Fruit fly (Drosophila melanogaster) whole organism, embryonic: ENCODE measurements around the gene CG11437.
A peak's percentile ranks its signal among the peaks of the same experiment; 100 is the strongest.

Experiments used
- ATbp ChIP-seq: fragments of 200-800 bp; sonication (Bioruptor generic); optimal IDR thresholded peaks from 2 replicates; lab custom pipeline; 2017; ENCODE audit warnings: missing biosample characterization, mild to moderate bottlenecking, missing genetic modification characterization, missing genetic modification reagents
- B-H1 ChIP-seq: fragments of 200-800 bp; sonication (Bioruptor generic); IDR thresholded peaks from 3 replicates; pipeline ENCODE4 v1.3.6; 2022; ENCODE audit warnings: missing biosample characterization, missing genetic modification characterization
- BtbVII ChIP-seq: fragments of 200-800 bp; sonication (Bioruptor generic); optimal IDR thresholded peaks from 3 replicates; lab custom pipeline; 2017; ENCODE audit warnings: missing biosample characterization, mild to moderate bottlenecking, missing genetic modification characterization
- CG10431 ChIP-seq: fragments of 200-800 bp; sonication (Bioruptor generic); optimal IDR thresholded peaks from 3 replicates; lab custom pipeline; 2018; ENCODE audit warnings: missing biosample characterization, mild to moderate bottlenecking, missing genetic modification characterization
- CG11398 ChIP-seq: fragments of 200-800 bp; sonication (Bioruptor generic); optimal IDR thresholded peaks from 2 replicates; lab custom pipeline; 2016; ENCODE audit warnings: missing biosample characterization, missing genetic modification characterization
- CG11504 ChIP-seq: fragments of 200-800 bp; sonication (Bioruptor generic); optimal IDR thresholded peaks from 3 replicates; lab custom pipeline; 2019; ENCODE audit warnings: missing biosample characterization, mild to moderate bottlenecking, missing genetic modification characterization, moderate library complexity
- CG11696 ChIP-seq: fragments of 200-800 bp; sonication (Bioruptor generic); IDR thresholded peaks from 2 replicates; pipeline ENCODE4 v1.3.6; 2022; ENCODE audit warnings: missing biosample characterization, missing genetic modification characterization
- CG12219 ChIP-seq: fragments of 200-800 bp; sonication (Bioruptor generic); optimal IDR thresholded peaks from 3 replicates; lab custom pipeline; 2018; ENCODE audit warnings: missing biosample characterization, mild to moderate bottlenecking, missing genetic modification characterization
- CG12744 ChIP-seq: fragments of 200-800 bp; sonication (Bioruptor generic); optimal IDR thresholded peaks from 2 replicates; lab custom pipeline; 2016; ENCODE audit warnings: missing biosample characterization, missing genetic modification characterization
- CG1602 ChIP-seq: fragments of 200-800 bp; sonication (Bioruptor generic); optimal IDR thresholded peaks from 3 replicates; lab custom pipeline; 2016; ENCODE audit warnings: missing biosample characterization, missing genetic modification characterization
- CG1603 ChIP-seq: fragments of 200-800 bp; sonication (Bioruptor generic); optimal IDR thresholded peaks from 2 replicates; lab custom pipeline; 2019; ENCODE audit warnings: missing biosample characterization, mild to moderate bottlenecking, missing genetic modification characterization, moderate library complexity
- CG18599 ChIP-seq: fragments of 200-800 bp; sonication (Bioruptor generic); optimal IDR thresholded peaks from 3 replicates; lab custom pipeline; 2017; ENCODE audit warnings: missing biosample characterization, missing genetic modification characterization, mild to moderate bottlenecking, moderate library complexity, missing genetic modification reagents
- CG18619 ChIP-seq: fragments of 200-800 bp; sonication (Bioruptor generic); optimal IDR thresholded peaks from 3 replicates; lab custom pipeline; 2017; ENCODE audit warnings: missing biosample characterization, mild to moderate bottlenecking, missing genetic modification characterization
- CG31365 ChIP-seq: fragments of 200-800 bp; sonication (Bioruptor generic); optimal IDR thresholded peaks from 2 replicates; lab custom pipeline; 2018; ENCODE audit warnings: missing biosample characterization, mild to moderate bottlenecking, missing genetic modification characterization
- CG31388 ChIP-seq: fragments of 200-800 bp; sonication (Bioruptor generic); optimal IDR thresholded peaks from 2 replicates; lab custom pipeline; 2016; ENCODE audit warnings: missing biosample characterization, missing genetic modification characterization
- CG3163 ChIP-seq: fragments of 200-800 bp; sonication (Bioruptor generic); optimal IDR thresholded peaks from 3 replicates; lab custom pipeline; 2016; ENCODE audit warnings: missing biosample characterization, missing genetic modification characterization
- CG34224 ChIP-seq: fragments of 200-800 bp; sonication (Bioruptor generic); IDR thresholded peaks from 3 replicates; pipeline ENCODE4 v1.3.6; 2022; ENCODE audit warnings: missing biosample characterization, missing genetic modification characterization; ENCODE audit not compliant: partially characterized antibody
- CG5953 ChIP-seq: fragments of 200-800 bp; sonication (Bioruptor generic); IDR thresholded peaks from 2 replicates; pipeline ENCODE4 v1.3.6; 2022; ENCODE audit warnings: missing biosample characterization, missing genetic modification characterization
- CG6854 ChIP-seq: fragments of 200-800 bp; sonication (Bioruptor generic); optimal IDR thresholded peaks from 3 replicates; lab custom pipeline; 2017; ENCODE audit warnings: missing biosample characterization, mild to moderate bottlenecking, missing genetic modification characterization
- CG7556 ChIP-seq: fragments of 200-800 bp; sonication (Bioruptor generic); optimal IDR thresholded peaks from 2 replicates; lab custom pipeline; 2017; ENCODE audit warnings: missing biosample characterization, mild to moderate bottlenecking, missing genetic modification characterization
- CG7928 ChIP-seq: fragments of 200-800 bp; sonication (Bioruptor generic); optimal IDR thresholded peaks from 2 replicates; lab custom pipeline; 2017; ENCODE audit warnings: missing biosample characterization, mild to moderate bottlenecking, missing genetic modification characterization
- CG8290 ChIP-seq, 3 experiments: fragments of 200-800 bp; sonication (Bioruptor generic); optimal IDR thresholded peaks; 2 replicates each; lab custom pipeline; 2016 to 2019; ENCODE audit warnings: missing biosample characterization in 3 of 3, missing genetic modification characterization in 3 of 3, mild to moderate bottlenecking in 2 of 3, moderate library complexity in 1 of 3
- CG9932 ChIP-seq: fragments of 200-800 bp; sonication (Bioruptor generic); IDR thresholded peaks from 2 replicates; pipeline ENCODE4 v1.3.6; 2022; ENCODE audit warnings: missing biosample characterization, missing genetic modification characterization
- CrebB ChIP-seq: fragments of 200-800 bp; sonication (Bioruptor generic); optimal IDR thresholded peaks from 3 replicates; lab custom pipeline; 2018; ENCODE audit warnings: missing biosample characterization, mild to moderate bottlenecking, missing genetic modification characterization
- MTF-1 ChIP-seq: fragments of 200-800 bp; sonication (Bioruptor generic); optimal IDR thresholded peaks from 2 replicates; lab custom pipeline; 2018; ENCODE audit warnings: missing biosample characterization, mild to moderate bottlenecking, missing genetic modification characterization, borderline replicate concordance
- NFAT ChIP-seq: fragments of 200-800 bp; sonication (Bioruptor generic); IDR thresholded peaks from 2 replicates; pipeline ENCODE4 v1.3.6; 2022; ENCODE audit warnings: missing biosample characterization, missing genetic modification characterization
- Oli ChIP-seq: fragments of 200-800 bp; sonication (Bioruptor generic); optimal IDR thresholded peaks from 2 replicates; lab custom pipeline; 2018; ENCODE audit warnings: missing biosample characterization, mild to moderate bottlenecking, missing genetic modification characterization, moderate library complexity
- Sox102F ChIP-seq: fragments of 200-800 bp; sonication (Bioruptor generic); optimal IDR thresholded peaks from 2 replicates; lab custom pipeline; 2018; ENCODE audit warnings: missing biosample characterization, mild to moderate bottlenecking, missing genetic modification characterization, moderate library complexity
- aop ChIP-seq: fragments of 200-800 bp; sonication (Bioruptor generic); IDR thresholded peaks from 2 replicates; pipeline ENCODE4 v1.3.6; 2022; ENCODE audit warnings: missing biosample characterization, missing genetic modification characterization
- bsh ChIP-seq, 2 experiments: fragments of 200-800 bp; sonication (Bioruptor generic); optimal IDR thresholded peaks; 2 replicates each; lab custom pipeline; 2017 to 2018; ENCODE audit warnings: mild to moderate bottlenecking in 2 of 2, missing biosample characterization in 2 of 2, missing genetic modification characterization in 2 of 2, moderate library complexity in 1 of 2
- caup ChIP-seq: fragments of 200-800 bp; sonication (Bioruptor generic); optimal IDR thresholded peaks from 3 replicates; lab custom pipeline; 2017; ENCODE audit warnings: missing biosample characterization, mild to moderate bottlenecking, missing genetic modification characterization, moderate library complexity; ENCODE audit not compliant: severe bottlenecking
- dimm ChIP-seq: fragments of 200-800 bp; sonication (Bioruptor generic); IDR thresholded peaks from 2 replicates; pipeline ENCODE4 v1.3.6; 2022; ENCODE audit warnings: missing biosample characterization, missing genetic modification characterization
- ems ChIP-seq: fragments of 200-800 bp; sonication (Bioruptor generic); optimal IDR thresholded peaks from 3 replicates; lab custom pipeline; 2016; ENCODE audit warnings: missing biosample characterization, missing genetic modification characterization
- ewg ChIP-seq: fragments of 200-800 bp; sonication (Bioruptor generic); optimal IDR thresholded peaks from 3 replicates; lab custom pipeline; 2017; ENCODE audit warnings: mild to moderate bottlenecking, missing biosample characterization, missing genetic modification reagents, missing genetic modification characterization
- exex ChIP-seq: fragments of 200-800 bp; sonication (Bioruptor generic); optimal IDR thresholded peaks from 4 replicates; lab custom pipeline; 2018; ENCODE audit warnings: missing biosample characterization, mild to moderate bottlenecking, missing genetic modification characterization, moderate library complexity
- eyg ChIP-seq: fragments of 200-800 bp; sonication (Bioruptor generic); optimal IDR thresholded peaks from 3 replicates; lab custom pipeline; 2016; ENCODE audit warnings: missing biosample characterization, missing genetic modification characterization
- ind ChIP-seq: fragments of 200-800 bp; sonication (Bioruptor generic); optimal IDR thresholded peaks from 3 replicates; lab custom pipeline; 2016; ENCODE audit warnings: missing biosample characterization, missing genetic modification characterization
- inv ChIP-seq: fragments of 200-800 bp; sonication (Bioruptor generic); IDR thresholded peaks from 2 replicates; pipeline ENCODE4 v1.3.6; 2022; ENCODE audit warnings: missing biosample characterization, missing genetic modification characterization; ENCODE audit not compliant: partially characterized antibody
- lilli ChIP-seq: fragments of 200-800 bp; sonication (Bioruptor generic); optimal IDR thresholded peaks from 3 replicates; lab custom pipeline; 2016; ENCODE audit warnings: missing biosample characterization, missing genetic modification characterization
- mirr ChIP-seq: fragments of 200-800 bp; sonication (Bioruptor generic); optimal IDR thresholded peaks from 3 replicates; lab custom pipeline; 2018; ENCODE audit warnings: missing biosample characterization, mild to moderate bottlenecking, missing genetic modification characterization
- otp ChIP-seq: fragments of 200-800 bp; sonication (Bioruptor generic); IDR thresholded peaks from 3 replicates; pipeline ENCODE4, ENCODE4 v1.3.6; 2022; ENCODE audit warnings: missing biosample characterization, missing genetic modification characterization
- psq ChIP-seq: fragments of 200-800 bp; sonication (Bioruptor generic); optimal IDR thresholded peaks from 2 replicates; lab custom pipeline; 2017; ENCODE audit warnings: missing biosample characterization, missing genetic modification characterization
- ro ChIP-seq: fragments of 200-800 bp; sonication (Bioruptor generic); IDR thresholded peaks from 2 replicates; pipeline ENCODE4 v1.3.6; 2022; ENCODE audit warnings: missing biosample characterization, missing genetic modification characterization
- sd ChIP-seq: fragments of 200-800 bp; sonication (Bioruptor generic); optimal IDR thresholded peaks from 3 replicates; lab custom pipeline; 2018; ENCODE audit warnings: missing biosample characterization, mild to moderate bottlenecking, missing genetic modification characterization, moderate library complexity
- sob ChIP-seq: fragments of 200-800 bp; sonication (Bioruptor generic); IDR thresholded peaks from 2 replicates; pipeline ENCODE4 v1.3.6; 2022; ENCODE audit warnings: missing biosample characterization, missing genetic modification characterization
- ssp ChIP-seq: fragments of 200-800 bp; sonication (Bioruptor generic); IDR thresholded peaks from 2 replicates; pipeline ENCODE4 v1.3.6; 2022; ENCODE audit warnings: missing biosample characterization, missing genetic modification characterization
- stwl ChIP-seq: fragments of 200-800 bp; sonication (Bioruptor generic); optimal IDR thresholded peaks from 3 replicates; lab custom pipeline; 2018; ENCODE audit warnings: missing biosample characterization, mild to moderate bottlenecking, missing genetic modification characterization, moderate library complexity
- sug ChIP-seq: fragments of 200-800 bp; optimal IDR thresholded peaks from 2 replicates; lab custom pipeline; 2019; ENCODE audit warnings: missing biosample characterization, mild to moderate bottlenecking, missing genetic modification characterization, moderate library complexity
- toy ChIP-seq: fragments of 200-800 bp; sonication (Bioruptor generic); IDR thresholded peaks from 2 replicates; pipeline ENCODE4 v1.3.6; 2022; ENCODE audit warnings: missing biosample characterization, missing genetic modification characterization

CG11437 gene

dm6 chr3L:22471586-22472291, 3.1 kb downstream of the CG11437 start (continued):
- TF ChIP-seq lilli (GFP tag; lab: Kevin White, UChicago) (no peak), inv (GFP tag; lab: Robert Waterston, UW) (no peak), ro (no peak), otp (GFP tag; lab: Robert Waterston, UW) (no peak), ewg (GFP tag; lab: Kevin White, UChicago) (no peak), bsh (GFP tag; optimal IDR thresholded peaks at IDR 0.05; lab: Kevin White, UChicago) (peak in 1 of 2 experiments; percentile 34), CG11504 (peak; percentile 71), CG7556 (GFP tag; lab: Kevin White, UChicago) (peak; percentile 16), CG8290 (GFP tag; optimal IDR thresholded peaks at IDR 0.05; lab: Kevin White, UChicago) (no peak), CG8290 (tag; optimal IDR thresholded peaks at IDR 0.05; lab: Kevin White, UChicago) (no peak), NFAT (0 out of 2 replicates have a peak, but pooled peaks have one; percentile 40), CG3163 (GFP tag; lab: Kevin White, UChicago) (no peak), CG5953 (GFP tag; lab: Robert Waterston, UW) (no peak), aop (no peak), ind (no peak), stwl (tag; lab: Kevin White, UChicago) (no peak), CG1603 (tag; lab: Kevin White, UChicago) (no peak), sob (peak; percentile 73), CG9932 (GFP tag; lab: Robert Waterston, UW) (peak; percentile 71), CG10431 (no peak), exex (tag; lab: Kevin White, UChicago) (peak; percentile 92), toy (GFP tag; lab: Robert Waterston, UW) (no peak), MTF-1 (GFP tag; lab: Kevin White, UChicago) (no peak), CG12219 (no peak), CG34224 (GFP tag; lab: Robert Waterston, UW) (no peak), B-H1 (peak; percentile 26; the same call in 2 of the 3 replicates), CG11398 (GFP tag; lab: Kevin White, UChicago) (no peak), caup (peak; percentile 78), CG12744 (no peak), dimm (GFP tag; lab: Robert Waterston, UW) (no peak), BtbVII (GFP tag; lab: Kevin White, UChicago) (peak; percentile 61), psq (no peak), CG1602 (GFP tag; lab: Kevin White, UChicago) (no peak), ssp (GFP tag; lab: Robert Waterston, UW) (0 out of 2 replicates have a peak, but pooled peaks have one; percentile 14), eyg (GFP tag; lab: Kevin White, UChicago) (no peak), CG6854 (GFP tag; lab: Kevin White, UChicago) (peak; percentile 45), CG31388 (GFP tag; lab: Kevin White, UChicago) (no peak), CG18619 (peak; percentile 67), CG7928 (GFP tag; lab: Kevin White, UChicago) (peak; percentile 1), ATbp (peak; percentile 12), mirr (GFP tag; lab: Kevin White, UChicago) (peak; percentile 36), CG18599 (GFP tag; lab: Kevin White, UChicago) (peak; percentile 82), sug (tag; lab: Kevin White, UChicago) (peak; percentile 92), CG11696 (GFP tag; lab: Robert Waterston, UW) (no peak), ems (no peak), sd (peak; percentile 29), Sox102F (GFP tag; lab: Kevin White, UChicago) (peak; percentile 53), Oli (tag; lab: Kevin White, UChicago) (peak; percentile 45), CrebB (no peak), CG31365 (tag; lab: Kevin White, UChicago) (no peak)
